Fruit fly (Drosophila melanogaster) whole organism, embryonic: ENCODE results near the gene CG17233.

Experiments
- Adf1 ChIP-seq: fragments of 200-800 bp; sonication (Bioruptor generic); IDR thresholded peaks from 2 replicates; pipeline ENCODE4 v1.3.6; 2022; ENCODE audit warnings: missing biosample characterization, missing genetic modification characterization
- Asciz ChIP-seq: fragments of 200-800 bp; sonication (Bioruptor generic); optimal IDR thresholded peaks from 2 replicates; lab custom pipeline; 2017; ENCODE audit warnings: missing biosample characterization, mild to moderate bottlenecking, missing genetic modification characterization, missing genetic modification reagents
- Atf-2 ChIP-seq: fragments of 200-800 bp; sonication (Bioruptor generic); optimal IDR thresholded peaks from 2 replicates; lab custom pipeline; 2016; ENCODE audit warnings: missing biosample characterization, missing genetic modification characterization
- Bdp1 ChIP-seq: fragments of 200-800 bp; sonication (Bioruptor generic); optimal IDR thresholded peaks from 3 replicates; lab custom pipeline; 2016; ENCODE audit warnings: missing biosample characterization, missing genetic modification characterization
- CG10209 ChIP-seq: fragments of 200-800 bp; sonication (Bioruptor generic); optimal IDR thresholded peaks from 3 replicates; lab custom pipeline; 2017; ENCODE audit warnings: missing biosample characterization, mild to moderate bottlenecking, missing genetic modification characterization, missing genetic modification reagents
- CG10366 ChIP-seq: fragments of 200-800 bp; sonication (Bioruptor generic); IDR thresholded peaks from 2 replicates; pipeline ENCODE4 v1.3.6; 2022; ENCODE audit warnings: missing biosample characterization, missing genetic modification characterization
- CG11398 ChIP-seq: fragments of 200-800 bp; sonication (Bioruptor generic); optimal IDR thresholded peaks from 2 replicates; lab custom pipeline; 2016; ENCODE audit warnings: missing biosample characterization, missing genetic modification characterization
- CG12219 ChIP-seq: fragments of 200-800 bp; sonication (Bioruptor generic); optimal IDR thresholded peaks from 3 replicates; lab custom pipeline; 2018; ENCODE audit warnings: missing biosample characterization, mild to moderate bottlenecking, missing genetic modification characterization
- CG13624 ChIP-seq: fragments of 200-800 bp; sonication (Bioruptor generic); optimal IDR thresholded peaks from 2 replicates; lab custom pipeline; 2016; ENCODE audit warnings: missing biosample characterization, missing genetic modification characterization
- CG14667 ChIP-seq: fragments of 200-800 bp; sonication (Bioruptor generic); IDR thresholded peaks from 2 replicates; pipeline ENCODE4 v1.3.6; 2022; ENCODE audit warnings: missing biosample characterization, missing genetic modification characterization
- CG15011 ChIP-seq: fragments of 200-800 bp; sonication (Bioruptor generic); optimal IDR thresholded peaks from 3 replicates; lab custom pipeline; 2018; ENCODE audit warnings: missing biosample characterization, mild to moderate bottlenecking, missing genetic modification characterization
- CG16779 ChIP-seq: fragments of 200-800 bp; sonication (Bioruptor generic); IDR thresholded peaks from 2 replicates; pipeline ENCODE4 v1.3.6; 2022; ENCODE audit warnings: missing biosample characterization, missing genetic modification characterization
- CG2199 ChIP-seq: fragments of 200-800 bp; sonication (Bioruptor generic); IDR thresholded peaks from 3 replicates; pipeline ENCODE4 v1.3.6; 2022; ENCODE audit warnings: missing biosample characterization, missing genetic modification characterization
- CG2678 ChIP-seq: fragments of 200-800 bp; sonication (Bioruptor generic); optimal IDR thresholded peaks from 3 replicates; lab custom pipeline; 2019; ENCODE audit warnings: missing biosample characterization, mild to moderate bottlenecking, missing genetic modification characterization, moderate library complexity
- CG30431 ChIP-seq: fragments of 200-800 bp; sonication (Bioruptor generic); optimal IDR thresholded peaks from 2 replicates; lab custom pipeline; 2017; ENCODE audit warnings: missing biosample characterization, missing genetic modification characterization
- CG43689 ChIP-seq: fragments of 200-800 bp; sonication (Bioruptor generic); IDR thresholded peaks from 2 replicates; pipeline ENCODE4 v1.3.6; 2022; ENCODE audit warnings: missing biosample characterization, missing genetic modification characterization
- CG5180 ChIP-seq: fragments of 200-800 bp; sonication (Bioruptor generic); optimal IDR thresholded peaks from 3 replicates; lab custom pipeline; 2017; ENCODE audit warnings: missing biosample characterization, missing genetic modification characterization, mild to moderate bottlenecking, moderate library complexity, missing genetic modification reagents
- CG6254 ChIP-seq: fragments of 200-800 bp; sonication (Bioruptor generic); optimal IDR thresholded peaks from 3 replicates; lab custom pipeline; 2017; ENCODE audit warnings: mild to moderate bottlenecking, missing biosample characterization, missing genetic modification reagents, missing genetic modification characterization
- CG6791 ChIP-seq: fragments of 200-800 bp; sonication (Bioruptor generic); IDR thresholded peaks from 3 replicates; pipeline ENCODE4 v1.3.6; 2022; ENCODE audit warnings: missing biosample characterization, missing genetic modification characterization; ENCODE audit not compliant: partially characterized antibody
- CG7786 ChIP-seq: fragments of 200-800 bp; sonication (Bioruptor generic); optimal IDR thresholded peaks from 2 replicates; lab custom pipeline; 2016; ENCODE audit warnings: missing biosample characterization, missing genetic modification characterization
- CG7987 ChIP-seq: fragments of 200-800 bp; sonication (Bioruptor generic); optimal IDR thresholded peaks from 2 replicates; lab custom pipeline; 2018; ENCODE audit warnings: missing biosample characterization, mild to moderate bottlenecking, missing genetic modification characterization, moderate library complexity
- D19B ChIP-seq: fragments of 200-800 bp; sonication (Bioruptor generic); optimal IDR thresholded peaks from 2 replicates; lab custom pipeline; 2017; ENCODE audit warnings: missing biosample characterization, mild to moderate bottlenecking, missing genetic modification characterization
- Dad ChIP-seq: fragments of 200-800 bp; sonication (Bioruptor generic); optimal IDR thresholded peaks from 3 replicates; lab custom pipeline; 2016; ENCODE audit warnings: missing biosample characterization, missing genetic modification characterization
- Dfd ChIP-seq, 2 experiments: fragments of >200 bp; optimal IDR thresholded peaks; 2 replicates each; lab custom pipeline; 2017; ENCODE audit warnings: missing biosample characterization in 2 of 2, missing genetic modification characterization in 2 of 2
- Eip74EF ChIP-seq, 2 experiments: fragments of 200-800 bp in 1 of 2; fragments of >200 bp in 1 of 2; sonication (Bioruptor generic) in 1 of 2; optimal IDR thresholded peaks; 2 replicates each; lab custom pipeline; 2017 to 2019; ENCODE audit warnings: missing biosample characterization in 2 of 2, missing genetic modification characterization in 2 of 2, mild to moderate bottlenecking in 1 of 2, moderate library complexity in 1 of 2
- HLH3B ChIP-seq: fragments of 200-800 bp; sonication (Bioruptor generic); IDR thresholded peaks from 2 replicates; pipeline ENCODE4 v1.3.6; 2022; ENCODE audit warnings: missing biosample characterization, missing genetic modification characterization
- HmgZ ChIP-seq: fragments of 200-800 bp; sonication (Bioruptor generic); optimal IDR thresholded peaks from 2 replicates; lab custom pipeline; 2018; ENCODE audit warnings: missing biosample characterization, mild to moderate bottlenecking, missing genetic modification characterization
- Lim3 ChIP-seq: fragments of 200-800 bp; sonication (Bioruptor generic); IDR thresholded peaks from 2 replicates; pipeline ENCODE4 v1.3.6; 2022; ENCODE audit warnings: missing biosample characterization, missing genetic modification characterization
- Myb ChIP-seq: fragments of 200-800 bp; sonication (Bioruptor generic); optimal IDR thresholded peaks from 2 replicates; lab custom pipeline; 2016; ENCODE audit warnings: missing biosample characterization, missing genetic modification characterization
- Oli ChIP-seq: fragments of 200-800 bp; sonication (Bioruptor generic); optimal IDR thresholded peaks from 2 replicates; lab custom pipeline; 2018; ENCODE audit warnings: missing biosample characterization, mild to moderate bottlenecking, missing genetic modification characterization, moderate library complexity
- Scr ChIP-seq: fragments of 200-800 bp; sonication (Bioruptor generic); IDR thresholded peaks from 2 replicates; pipeline ENCODE4 v1.3.6; 2022; ENCODE audit warnings: missing biosample characterization, missing genetic modification characterization; ENCODE audit not compliant: partially characterized antibody
- YL-1 ChIP-seq: fragments of 200-800 bp; sonication (Bioruptor generic); optimal IDR thresholded peaks from 3 replicates; lab custom pipeline; 2017; ENCODE audit warnings: missing biosample characterization, mild to moderate bottlenecking, missing genetic modification characterization
- btn ChIP-seq: fragments of 200-800 bp; sonication (Bioruptor generic); optimal IDR thresholded peaks from 2 replicates; lab custom pipeline; 2016; ENCODE audit warnings: missing biosample characterization, missing genetic modification characterization
- chinmo ChIP-seq: fragments of 200-800 bp; sonication (Bioruptor generic); IDR thresholded peaks from 4 replicates; pipeline ENCODE4 v1.3.6; 2022; ENCODE audit warnings: missing biosample characterization, missing genetic modification characterization; ENCODE audit not compliant: partially characterized antibody
- dimm ChIP-seq: fragments of 200-800 bp; sonication (Bioruptor generic); IDR thresholded peaks from 2 replicates; pipeline ENCODE4 v1.3.6; 2022; ENCODE audit warnings: missing biosample characterization, missing genetic modification characterization
- dpn ChIP-seq, 2 experiments: fragments of 200-800 bp; sonication (Bioruptor generic); optimal IDR thresholded peaks; 3 replicates each; lab custom pipeline; 2016; ENCODE audit warnings: missing biosample characterization in 2 of 2, missing genetic modification characterization in 2 of 2
- ems ChIP-seq: fragments of 200-800 bp; sonication (Bioruptor generic); optimal IDR thresholded peaks from 3 replicates; lab custom pipeline; 2016; ENCODE audit warnings: missing biosample characterization, missing genetic modification characterization
- eve ChIP-seq, 2 experiments: fragments of >200 bp; optimal IDR thresholded peaks; 2 replicates each; lab custom pipeline; 2017; ENCODE audit warnings: missing biosample characterization in 2 of 2, missing genetic modification characterization in 2 of 2
- ham ChIP-seq: fragments of 200-800 bp; sonication (Bioruptor generic); IDR thresholded peaks from 2 replicates; pipeline ENCODE4 v1.3.6; 2022; ENCODE audit warnings: missing biosample characterization, missing genetic modification characterization
- insv ChIP-seq, 2 experiments: fragments of 200-800 bp; sonication (Bioruptor generic); optimal IDR thresholded peaks; 3 replicates each; lab custom pipeline; 2016 to 2018; ENCODE audit warnings: missing biosample characterization in 2 of 2, missing genetic modification characterization in 2 of 2
- kah ChIP-seq: fragments of 200-800 bp; sonication (Bioruptor generic); optimal IDR thresholded peaks from 2 replicates; lab custom pipeline; 2018; ENCODE audit warnings: missing biosample characterization, mild to moderate bottlenecking, missing genetic modification characterization
- rib ChIP-seq: fragments of 200-800 bp; sonication (Bioruptor generic); IDR thresholded peaks from 2 replicates; pipeline ENCODE4 v1.3.6; 2022; ENCODE audit warnings: missing biosample characterization, missing genetic modification characterization
- row ChIP-seq: fragments of 200-800 bp; sonication (Bioruptor generic); IDR thresholded peaks from 3 replicates; pipeline ENCODE4 v1.3.6; 2022; ENCODE audit warnings: missing biosample characterization, missing genetic modification characterization
- schlank ChIP-seq: fragments of 200-800 bp; sonication (Bioruptor generic); optimal IDR thresholded peaks from 2 replicates; lab custom pipeline; 2018; ENCODE audit warnings: missing biosample characterization, mild to moderate bottlenecking, missing genetic modification characterization
- sqz ChIP-seq: fragments of 200-800 bp; sonication (Bioruptor generic); optimal IDR thresholded peaks from 3 replicates; lab custom pipeline; 2018; ENCODE audit warnings: missing biosample characterization, mild to moderate bottlenecking, missing genetic modification characterization
- sr ChIP-seq: fragments of 200-800 bp; sonication (Bioruptor generic); IDR thresholded peaks from 3 replicates; pipeline ENCODE4 v1.3.6; 2022; ENCODE audit warnings: missing biosample characterization, missing genetic modification characterization
- ssp ChIP-seq: fragments of 200-800 bp; sonication (Bioruptor generic); IDR thresholded peaks from 2 replicates; pipeline ENCODE4 v1.3.6; 2022; ENCODE audit warnings: missing biosample characterization, missing genetic modification characterization
- trh ChIP-seq: fragments of 200-800 bp; sonication (Bioruptor generic); optimal IDR thresholded peaks from 2 replicates; lab custom pipeline; 2016; ENCODE audit warnings: missing biosample characterization, missing genetic modification characterization
- tup ChIP-seq: fragments of 200-800 bp; sonication (Bioruptor generic); optimal IDR thresholded peaks from 2 replicates; lab custom pipeline; 2016; ENCODE audit warnings: missing biosample characterization, mild to moderate bottlenecking, missing genetic modification characterization, moderate library complexity
- tx ChIP-seq: fragments of 200-800 bp; sonication (Bioruptor generic); optimal IDR thresholded peaks from 2 replicates; lab custom pipeline; 2016; ENCODE audit warnings: missing biosample characterization, missing genetic modification characterization

Gene CG17233

dm6 chr3L:20247513-20248173 is 5.9 kb upstream of the CG17233 start, which contains the start of gene rdgC (continued):
- peak; percentile 96 for TF ChIP-seq dpn (GFP tag; optimal IDR thresholded peaks at IDR 0.05; lab: Kevin White, UChicago)
- peak; percentile 88 for TF ChIP-seq tup (GFP tag; lab: Kevin White, UChicago)
- TF ChIP-seq CG43689 (GFP tag; lab: Robert Waterston, UW), result peak; percentile 86
- peak; percentile 94 for TF ChIP-seq sr
- TF ChIP-seq Atf-2 (GFP tag; lab: Kevin White, UChicago), result peak; percentile 91
- peak; percentile 93 for TF ChIP-seq Lim3 (GFP tag; lab: Robert Waterston, UW)
- peak; percentile 93 for TF ChIP-seq CG10209
- TF ChIP-seq CG16779 (GFP tag; lab: Robert Waterston, UW), result peak; percentile 89
- peak; percentile 85 for TF ChIP-seq CG5180 (GFP tag; lab: Kevin White, UChicago)
- no peak for TF ChIP-seq chinmo (GFP tag; lab: Robert Waterston, UW)
- peak; percentile 77 for TF ChIP-seq CG30431 (GFP tag; lab: Kevin White, UChicago)
- TF ChIP-seq CG14667, result peak; percentile 92
- TF ChIP-seq CG12219, result peak; percentile 96
- peak; percentile 94 for TF ChIP-seq Dad (GFP tag; lab: Kevin White, UChicago)
- TF ChIP-seq CG6791 (GFP tag; lab: Robert Waterston, UW), result no peak
- TF ChIP-seq rib, result peak; percentile 90
- peak; percentile 96 for TF ChIP-seq CG7786 (GFP tag; lab: Kevin White, UChicago)
- TF ChIP-seq ssp (GFP tag; lab: Robert Waterston, UW), result peak; percentile 83
- peak; percentile 85 for TF ChIP-seq CG6254 (GFP tag; lab: Kevin White, UChicago)
- TF ChIP-seq schlank (tag; lab: Kevin White, UChicago), result peak; percentile 90
- peak; percentile 91 for TF ChIP-seq tx (GFP tag; lab: Kevin White, UChicago)
- peak; percentile 77 for TF ChIP-seq dimm (GFP tag; lab: Robert Waterston, UW)
- peak; percentile 97 for TF ChIP-seq HLH3B (GFP tag; lab: Robert Waterston, UW)
- peak; percentile 96 for TF ChIP-seq row (GFP tag; lab: Robert Waterston, UW)
- TF ChIP-seq D19B, result peak; percentile 88
- peak; percentile 94 for TF ChIP-seq ems (GFP tag; lab: Kevin White, UChicago)
- peak; percentile 95 for TF ChIP-seq CG15011 (GFP tag; lab: Kevin White, UChicago)
- TF ChIP-seq trh, result peak; percentile 89
- peak; percentile 96 for TF ChIP-seq Oli (tag; lab: Kevin White, UChicago)
- peak; percentile 93 for TF ChIP-seq CG11398 (GFP tag; lab: Kevin White, UChicago)
- no peak for TF ChIP-seq eve (GFP tag; optimal IDR thresholded peaks at IDR 0.05; lab: Kevin White, UChicago)
- TF ChIP-seq Adf1 (GFP tag; lab: Robert Waterston, UW), result peak; percentile 99
- TF ChIP-seq kah (GFP tag; lab: Kevin White, UChicago), result peak; percentile 87
- peak; percentile 95 for TF ChIP-seq CG2199 (GFP tag; lab: Robert Waterston, UW)
- TF ChIP-seq insv (GFP tag; optimal IDR thresholded peaks at IDR 0.05; lab: Kevin White, UChicago), result peak in 1 of 2 experiments; percentile 15
- peak; percentile 97 for TF ChIP-seq Asciz (GFP tag; lab: Kevin White, UChicago)
- peak; percentile 86 for TF ChIP-seq Bdp1 (GFP tag; lab: Kevin White, UChicago)
- TF ChIP-seq CG2678, result peak; percentile 97
- no peak for TF ChIP-seq Dfd (GFP tag; optimal IDR thresholded peaks at IDR 0.05; lab: Kevin White, UChicago)
- TF ChIP-seq CG13624 (GFP tag; lab: Kevin White, UChicago), result peak; percentile 97
- TF ChIP-seq HmgZ, result peak; percentile 94
- TF ChIP-seq Scr, result no peak
- peak; percentile 85 for TF ChIP-seq ham (GFP tag; lab: Robert Waterston, UW)
- TF ChIP-seq Myb (GFP tag; lab: Kevin White, UChicago), result peak; percentile 85
- TF ChIP-seq btn (GFP tag; lab: Kevin White, UChicago), result peak; percentile 95
- TF ChIP-seq CG7987 (GFP tag; lab: Kevin White, UChicago), result peak; percentile 92
- peak in 1 of 2 experiments; percentile 96 for TF ChIP-seq Eip74EF (GFP tag; optimal IDR thresholded peaks at IDR 0.05; lab: Kevin White, UChicago)
- TF ChIP-seq sqz (GFP tag; lab: Kevin White, UChicago), result peak; percentile 82
- TF ChIP-seq CG10366 (GFP tag; lab: Robert Waterston, UW), result peak; percentile 96
- peak; percentile 57 for TF ChIP-seq YL-1 (GFP tag; lab: Kevin White, UChicago)
